Worm (Caenorhabditis elegans): ENCODE data around the gene srw-31.

- TF ChIP-seq snpc-4 (GFP tag; optimal IDR thresholded peaks at IDR 0.05) (no peak), snpc-4 (tag; optimal IDR thresholded peaks at IDR 0.05) (no peak), Y53G8AR.9 (GFP tag; conservative IDR thresholded peaks at IDR 0.05) (no peak), B0019.2 (GFP tag; conservative IDR thresholded peaks at IDR 0.05) (no peak), tbx-9 (tag; optimal IDR thresholded peaks at IDR 0.05; ENCODE audit: borderline replicate concordance) (no peak), ceh-58 (GFP tag; IDR thresholded peaks at IDR 0.05) (no peak), let-607 (tag; optimal IDR thresholded peaks at IDR 0.05) (no peak)
Measured at ce11 chrV:17540295-17540694, 33.9 kb downstream of the srw-31 start, which contains the start of gene srz-25.
